Fruit fly (Drosophila melanogaster): ENCODE data around the gene CG16734.

CG16734 gene

DNA sequence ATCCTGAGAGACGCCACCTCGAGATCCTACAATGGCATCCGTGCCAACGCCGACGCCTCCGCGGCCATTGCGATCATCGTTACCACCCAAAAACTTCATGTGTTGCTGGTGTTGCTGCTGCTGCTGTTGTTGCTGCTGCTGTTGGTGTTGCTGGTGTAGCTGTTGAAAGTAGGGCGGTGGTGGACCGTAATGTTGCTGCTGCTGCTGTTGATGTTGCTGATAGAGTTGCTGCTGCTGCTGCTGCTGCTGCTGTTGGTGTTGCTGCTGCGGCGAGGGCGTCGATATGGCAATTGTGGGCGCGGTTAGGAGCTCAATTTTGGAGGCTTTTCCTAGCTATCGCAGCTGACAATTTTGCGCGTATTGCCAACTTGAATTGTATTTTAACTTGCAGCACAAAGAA is 21.1 kb upstream of the CG16734 start:
- TF ChIP-seq CG17801 (GFP tag; optimal IDR thresholded peaks at IDR 0.05; ENCODE audit: partially characterized antibody), result no peak

DNA sequence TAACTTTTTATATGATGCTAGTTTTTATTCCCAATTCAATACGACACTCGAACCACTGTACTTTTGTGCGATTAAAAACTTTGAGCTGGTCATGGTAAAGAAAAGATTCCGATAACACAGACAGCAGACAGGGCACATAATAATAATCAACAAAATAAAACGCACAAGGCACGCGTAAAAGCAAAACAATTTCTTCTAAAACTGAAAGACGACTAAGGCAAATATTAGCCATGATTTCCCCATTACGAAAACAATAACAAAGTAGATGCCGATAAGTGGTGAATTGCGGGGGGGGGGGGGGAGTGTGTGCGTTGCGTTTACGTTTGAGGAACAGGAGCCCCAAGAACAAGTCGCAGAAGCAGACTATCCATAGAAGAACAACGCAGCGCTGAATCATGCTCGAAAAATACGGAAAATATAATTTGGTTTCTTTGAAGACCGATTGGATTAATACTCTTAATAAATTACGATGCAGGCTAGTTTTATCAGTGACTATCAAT is 20.0 kb upstream of the CG16734 start:
- no peak for TF ChIP-seq CG17801 (GFP tag; optimal IDR thresholded peaks at IDR 0.05; ENCODE audit: partially characterized antibody)

DNA sequence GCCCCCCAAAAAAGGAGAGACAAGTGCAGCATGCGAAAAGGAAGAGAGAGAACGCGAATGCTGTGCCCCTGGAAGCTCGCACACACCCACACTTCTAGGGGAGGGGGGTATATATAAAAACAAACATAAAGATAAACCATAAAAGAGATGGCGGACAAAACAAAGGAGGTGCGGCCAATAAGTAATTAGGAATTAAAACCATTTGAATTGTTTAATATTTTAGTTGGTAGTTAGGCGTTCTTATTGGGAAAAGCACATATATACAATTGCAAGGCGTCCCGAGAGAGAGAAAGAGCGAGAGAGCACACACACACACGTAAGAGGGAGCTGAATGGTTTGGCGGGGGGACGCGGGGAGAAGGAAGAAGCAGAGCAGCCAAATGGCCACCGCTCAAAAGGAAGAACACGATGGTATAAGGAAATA is 18.8 kb upstream of the CG16734 start:
- TF ChIP-seq CG17801 (GFP tag; optimal IDR thresholded peaks at IDR 0.05; ENCODE audit: partially characterized antibody), result no peak

DNA sequence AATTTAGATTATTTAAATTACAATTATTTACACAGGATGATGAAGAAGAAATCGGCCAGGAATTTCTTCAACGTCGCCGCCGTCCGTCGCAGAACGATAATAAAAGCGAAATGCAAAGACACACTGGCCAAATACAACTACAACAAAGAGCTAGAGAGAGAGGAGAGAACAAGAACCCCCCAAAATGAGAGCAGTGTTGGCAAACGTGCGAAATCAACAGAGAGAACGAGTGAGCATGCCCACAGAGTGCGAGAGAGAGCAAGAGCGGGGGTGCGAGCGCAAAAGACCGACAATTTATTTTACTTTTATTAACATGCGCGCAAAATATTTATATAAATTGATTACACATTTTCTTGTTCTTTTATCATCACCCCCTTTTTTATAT is 18.0 kb upstream of the CG16734 start:
- TF ChIP-seq CG17801 (GFP tag; optimal IDR thresholded peaks at IDR 0.05; ENCODE audit: partially characterized antibody), result no peak

DNA sequence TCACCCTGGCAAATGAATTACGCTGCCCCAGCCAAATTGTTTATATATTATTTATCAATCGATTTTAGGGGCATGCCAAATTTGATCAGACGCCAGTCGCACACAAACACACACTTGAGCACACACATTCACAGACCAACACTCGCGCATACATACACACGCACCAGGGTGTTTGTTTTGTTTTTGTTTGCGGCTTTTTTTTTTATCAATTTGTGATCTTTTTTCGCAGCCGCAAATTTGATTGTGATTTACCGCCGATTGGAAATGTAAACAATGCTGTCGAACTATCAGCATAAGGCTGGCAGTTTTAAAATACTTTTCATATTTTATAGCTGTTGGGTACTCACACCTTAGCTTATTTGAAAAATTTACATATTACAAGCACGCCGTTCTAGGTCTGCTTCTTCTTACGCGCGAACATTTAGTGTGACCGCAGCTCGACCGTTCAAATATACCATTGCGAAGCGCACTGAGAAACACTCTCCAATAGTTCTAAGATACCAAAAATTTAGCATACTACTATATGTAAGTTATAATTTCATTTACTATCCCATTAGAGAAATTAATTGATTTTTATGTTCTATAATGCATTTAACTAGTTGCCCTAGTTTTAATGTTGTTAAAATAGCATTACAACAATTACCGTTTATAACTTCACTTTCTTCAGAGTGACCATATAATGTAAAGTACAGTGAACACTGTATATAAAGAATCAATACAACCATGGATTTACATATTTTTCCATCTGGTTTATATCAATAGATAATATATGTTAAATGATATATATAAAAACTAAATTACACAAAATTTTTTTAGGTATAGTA is 17.4 kb upstream of the CG16734 start, which contains the start of gene pum:
TSS of gene pum (minus strand) at position 415 of the 824 bp plus-strand sequence.
- peak; percentile 57 for TF ChIP-seq CG17801 (GFP tag; optimal IDR thresholded peaks at IDR 0.05; ENCODE audit: partially characterized antibody)

DNA sequence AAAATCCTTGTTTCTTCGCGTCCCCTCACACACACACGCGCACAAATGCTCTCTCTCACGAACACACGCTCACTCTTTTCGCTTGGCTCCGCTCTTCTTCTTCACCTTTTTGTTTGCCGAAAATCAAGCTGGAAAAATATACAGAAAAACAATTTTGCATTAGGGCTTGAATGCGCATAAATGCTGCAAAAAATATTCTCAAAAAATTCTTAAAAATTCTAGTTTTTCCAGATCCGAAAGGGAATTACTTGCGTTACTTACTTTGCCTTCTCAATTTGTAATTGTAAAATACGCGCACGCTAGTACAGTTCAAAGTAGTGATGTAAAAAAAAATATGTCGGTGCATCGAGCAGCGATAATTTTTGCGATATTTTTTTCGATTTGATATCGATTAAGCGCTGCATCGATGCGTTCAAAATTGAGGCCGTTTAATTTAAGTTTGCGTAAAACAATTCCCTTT is 14.9 kb upstream of the CG16734 start:
- peak; percentile 67 for TF ChIP-seq CG17801 (GFP tag; optimal IDR thresholded peaks at IDR 0.05; ENCODE audit: partially characterized antibody)

DNA sequence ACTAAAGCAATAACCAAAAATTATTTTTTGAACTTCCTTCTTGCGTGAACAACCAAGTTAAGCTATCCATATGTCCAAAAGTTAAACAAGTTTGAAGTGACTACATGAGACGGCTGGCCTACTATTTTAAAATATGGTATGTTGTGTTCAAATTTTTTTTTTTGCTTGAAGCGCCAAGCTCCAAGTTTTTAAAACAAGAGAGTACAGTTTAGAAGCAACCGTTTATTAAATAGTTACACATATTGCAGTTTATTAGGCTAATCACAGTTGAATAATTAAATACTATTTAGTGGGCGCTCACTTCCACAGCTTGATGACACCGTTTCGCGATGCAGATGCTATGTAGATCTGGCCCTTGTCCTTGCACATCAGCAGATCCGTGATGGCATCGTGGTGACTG is 14.3 kb upstream of the CG16734 start, which contains the start of gene D1:
TSS of gene D1 (minus strand) at position 101 of the 400 bp plus-strand sequence.
- TF ChIP-seq CG17801 (GFP tag; optimal IDR thresholded peaks at IDR 0.05; ENCODE audit: partially characterized antibody), result no peak

DNA sequence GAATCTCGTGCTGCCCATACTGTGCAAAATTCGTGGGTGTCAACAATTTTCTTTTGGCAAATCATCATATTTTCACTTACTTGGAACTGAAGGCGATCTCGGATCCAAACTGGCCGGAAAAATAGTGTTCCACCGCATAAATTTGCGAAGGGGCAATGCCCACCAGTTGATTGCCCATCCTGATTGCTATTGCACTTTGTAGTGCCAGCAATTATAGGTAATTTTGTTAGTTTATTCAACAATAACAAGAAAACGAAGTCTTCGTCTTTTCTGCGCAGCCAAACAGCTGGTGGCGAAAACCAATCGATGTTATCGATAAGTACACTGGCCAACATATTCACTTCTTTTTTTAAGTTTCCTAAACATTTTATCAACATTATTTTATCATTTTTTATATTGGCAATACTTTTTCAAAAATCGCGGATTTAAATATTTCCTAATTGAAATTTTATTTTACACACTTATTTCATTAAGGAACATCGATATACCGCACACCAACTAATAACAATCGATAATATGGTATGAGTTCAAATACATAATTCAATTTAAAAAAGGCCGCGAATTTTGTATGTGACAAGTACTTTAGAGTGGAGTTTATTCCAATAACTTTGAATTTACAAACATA is 9.2 kb upstream of the CG16734 start, which contains the start of gene Vps15:
TSS of gene Vps15 (minus strand) at position 294 of the 625 bp plus-strand sequence.
- TF ChIP-seq CG17801 (GFP tag; optimal IDR thresholded peaks at IDR 0.05; ENCODE audit: partially characterized antibody), result peak; percentile 84

DNA sequence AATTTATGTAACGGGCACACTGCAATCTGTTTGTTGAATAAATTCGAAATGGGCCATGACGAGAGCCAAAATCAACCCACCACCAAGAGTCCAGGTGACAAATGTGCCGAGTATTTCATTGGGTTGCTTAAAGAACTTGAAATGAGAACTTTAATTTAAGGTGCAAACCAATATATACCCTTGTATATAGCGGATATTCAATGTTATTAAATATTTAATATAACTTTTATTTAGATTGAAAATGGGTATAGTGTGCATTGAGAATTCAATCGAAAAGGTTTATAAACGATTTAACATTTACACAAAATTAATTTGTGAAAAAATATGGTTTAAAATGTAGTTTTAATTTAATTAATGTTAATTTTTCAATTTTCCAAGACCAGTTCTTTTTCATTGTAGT is 8.5 kb upstream of the CG16734 start, which contains the start of gene CG8420:
TSS of gene CG8420 (plus strand) at position 284 of the 400 bp plus-strand sequence.
- TF ChIP-seq CG17801 (GFP tag; optimal IDR thresholded peaks at IDR 0.05; ENCODE audit: partially characterized antibody), result no peak

DNA sequence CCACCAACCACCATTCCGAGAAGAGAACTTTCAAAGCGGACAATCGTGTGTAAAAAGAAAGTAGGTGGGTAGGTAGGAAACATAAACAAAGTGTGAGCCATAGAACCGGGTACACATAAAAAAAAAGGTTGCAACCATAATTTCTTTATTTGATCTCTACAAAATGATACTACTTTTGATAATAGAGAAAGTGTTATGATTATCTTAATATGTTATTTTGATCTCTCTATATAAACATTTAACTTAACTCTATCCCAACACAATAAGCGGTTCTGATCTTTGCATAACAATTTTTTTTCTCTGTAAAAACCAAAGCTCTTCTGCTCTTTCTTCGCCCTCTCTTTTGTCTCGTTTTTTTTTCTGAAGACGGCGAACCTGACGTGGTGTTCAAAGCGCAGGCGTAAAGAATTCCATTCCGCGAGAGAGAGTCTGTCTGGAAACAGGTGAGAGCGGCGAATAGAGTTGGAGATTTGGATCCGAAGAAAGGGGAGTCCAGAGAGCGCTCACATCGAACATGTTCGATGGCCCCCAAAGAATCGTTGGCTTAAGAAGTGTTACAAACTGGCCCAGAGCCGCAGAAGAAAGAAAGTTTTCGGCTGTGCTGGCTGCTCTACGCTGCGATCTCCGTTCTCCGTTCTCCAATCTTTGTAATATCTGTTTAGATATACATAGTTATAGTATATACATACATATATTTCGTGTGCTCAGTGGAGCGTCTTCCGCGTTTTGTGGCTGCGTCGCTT is 7.8 kb upstream of the CG16734 start:
- peak; percentile 92 for TF ChIP-seq CG17801 (GFP tag; optimal IDR thresholded peaks at IDR 0.05; ENCODE audit: partially characterized antibody)

DNA sequence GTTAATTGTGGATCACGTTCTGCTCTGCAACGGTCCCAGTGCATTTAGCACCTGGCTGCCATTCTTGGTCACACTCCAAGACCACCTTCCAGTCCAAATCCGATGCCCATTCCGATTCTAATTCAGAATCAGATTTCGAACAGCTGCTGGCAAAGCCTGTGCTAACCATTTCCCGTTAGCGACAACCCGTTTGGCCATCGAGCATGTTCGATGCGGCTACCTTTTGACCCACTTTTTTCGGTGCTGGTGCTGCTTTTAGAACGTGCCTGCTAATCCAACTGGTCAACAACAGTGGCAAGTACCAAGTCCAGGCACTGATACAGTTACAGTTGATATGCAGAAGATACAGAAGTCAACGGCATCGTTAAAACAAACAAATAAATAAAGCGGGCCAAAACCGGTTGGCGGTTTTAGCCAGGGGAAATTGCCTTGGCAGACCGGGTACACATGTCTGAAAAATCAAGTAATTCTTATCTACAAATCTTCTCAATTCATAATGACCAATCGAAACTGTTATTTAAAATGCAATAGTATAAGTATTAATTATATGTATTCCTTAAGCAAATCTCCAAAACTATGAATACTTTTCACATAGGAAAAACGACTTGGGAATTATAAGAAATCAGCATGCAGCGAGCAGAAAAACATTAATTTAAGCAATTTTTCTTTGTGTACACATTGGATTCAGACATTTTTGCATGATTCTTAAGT is 5.7 kb upstream of the CG16734 start:
- no peak for TF ChIP-seq CG17801 (GFP tag; optimal IDR thresholded peaks at IDR 0.05; ENCODE audit: partially characterized antibody)

DNA sequence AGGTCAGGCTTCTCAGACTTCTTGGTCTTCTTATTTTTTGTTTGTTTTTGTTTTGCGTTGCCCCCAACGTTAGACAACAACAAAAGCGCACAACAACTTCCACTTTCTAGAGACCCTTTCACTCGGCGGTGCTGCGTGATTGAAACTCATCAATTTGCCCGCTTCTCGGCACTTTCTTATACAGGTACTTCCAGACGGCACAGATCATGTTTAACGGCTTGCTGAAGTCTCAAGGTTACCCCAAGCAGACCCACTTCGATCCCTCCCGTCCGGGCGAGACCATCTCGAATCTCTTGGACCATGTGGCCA is 5.2 kb upstream of the CG16734 start:
- TF ChIP-seq CG17801 (GFP tag; optimal IDR thresholded peaks at IDR 0.05; ENCODE audit: partially characterized antibody), result no peak

DNA sequence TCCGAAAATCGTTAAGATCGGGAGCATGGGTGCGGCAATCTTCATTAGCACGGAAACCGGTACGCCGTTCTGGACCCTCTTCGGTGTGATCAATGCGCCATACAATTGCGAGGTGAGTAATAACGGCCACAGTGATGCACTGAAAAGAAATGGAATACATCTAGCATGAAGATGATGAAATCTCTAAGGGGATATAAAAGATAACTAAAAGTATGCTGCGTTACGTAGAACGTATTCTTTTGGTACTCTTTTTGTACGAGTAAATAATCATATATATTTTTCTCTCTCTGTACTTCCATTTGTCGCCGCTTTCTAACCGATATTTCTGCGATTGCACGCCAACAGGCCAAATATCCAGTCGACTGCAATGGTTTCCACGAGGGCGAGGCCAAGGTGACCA is 4.0 kb upstream of the CG16734 start:
- no peak for TF ChIP-seq CG17801 (GFP tag; optimal IDR thresholded peaks at IDR 0.05; ENCODE audit: partially characterized antibody)

DNA sequence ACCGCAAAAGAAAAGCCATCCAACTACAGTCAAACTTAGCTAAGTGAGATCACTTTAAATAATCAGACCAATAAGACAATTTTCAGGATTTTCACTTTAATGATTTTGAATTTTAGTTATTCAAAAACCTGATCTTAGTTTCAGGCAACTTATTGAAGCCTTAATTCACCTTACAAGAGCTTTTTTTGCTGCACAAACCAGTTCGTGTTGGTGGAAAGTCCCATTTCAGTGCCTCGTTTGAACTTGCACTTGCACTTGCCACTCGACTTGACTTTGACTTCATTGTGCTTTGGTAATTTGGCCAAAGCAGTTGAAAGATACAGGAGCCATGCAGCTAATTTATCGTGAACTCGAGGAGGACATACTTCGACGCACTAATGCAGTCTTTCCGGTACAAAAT is 3.3 kb upstream of the CG16734 start, which contains the start of gene St2:
TSS of gene St2 (plus strand) at position 301 of the 400 bp plus-strand sequence.
- no peak for TF ChIP-seq CG17801 (GFP tag; optimal IDR thresholded peaks at IDR 0.05; ENCODE audit: partially characterized antibody)

DNA sequence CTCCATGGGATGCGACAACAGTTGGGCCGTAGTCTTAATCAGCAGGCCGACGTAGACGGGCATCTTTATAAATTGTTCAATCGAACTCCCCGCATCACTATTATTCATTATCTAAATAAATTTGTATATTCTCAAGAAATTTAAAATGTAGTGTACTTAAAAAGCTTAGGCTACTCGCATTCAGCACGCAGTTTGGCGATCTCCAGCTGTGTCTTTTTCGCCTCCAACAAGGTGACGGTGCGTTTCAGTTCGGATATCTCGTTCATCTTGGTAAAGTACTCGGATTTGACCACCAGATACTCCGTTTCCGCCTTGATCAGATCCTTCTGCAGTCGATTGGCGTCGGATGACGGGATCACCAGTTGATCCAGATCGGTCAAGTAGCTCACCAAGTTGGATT is 2.8 kb downstream of the CG16734 start, which contains the start of gene CG16736:
TSS of gene CG16736 (minus strand) at position 101 of the 400 bp plus-strand sequence.
- TF ChIP-seq CG17801 (GFP tag; optimal IDR thresholded peaks at IDR 0.05; ENCODE audit: partially characterized antibody), result no peak
